Worm (Caenorhabditis elegans) whole organism, early embryonic: ENCODE measurements around the gene prmt-9.

ENCODE experiments used
- B0310.2 ChIP-seq: sonication (generic microtip); optimal IDR thresholded peaks from 2 replicates; lab custom pipeline; 2016; ENCODE audit warnings: mild to moderate bottlenecking, missing genetic modification characterization, missing compliant biosample characterization
- F13C5.2 ChIP-seq: sonication (generic microtip); optimal IDR thresholded peaks from 2 replicates; lab custom pipeline; 2017; ENCODE audit warnings: mild to moderate bottlenecking, missing genetic modification characterization, inconsistent platforms, missing compliant biosample characterization
- aly-1 ChIP-seq: sonication (generic microtip); optimal IDR thresholded peaks from 2 replicates; lab custom pipeline; 2016; ENCODE audit warnings: missing genetic modification characterization, missing compliant biosample characterization
- ama-1 ChIP-seq: fragments of 150-350 bp; optimal IDR thresholded peaks from 2 replicates; lab custom pipeline; 2014
- ceh-13 ChIP-seq: fragments of 200-800 bp; sonication (Bioruptor generic); optimal IDR thresholded peaks from 2 replicates; lab custom pipeline; 2018; ENCODE audit warnings: mild to moderate bottlenecking, missing genetic modification characterization, missing compliant biosample characterization
- ceh-36 ChIP-seq: sonication (generic microtip); optimal IDR thresholded peaks from 2 replicates; lab custom pipeline; 2016; ENCODE audit warnings: missing genetic modification characterization, inconsistent platforms, missing compliant biosample characterization
- ets-7 ChIP-seq: sonication (generic microtip); optimal IDR thresholded peaks from 2 replicates; lab custom pipeline; 2016; ENCODE audit warnings: missing genotype, missing genetic modification characterization, missing compliant biosample characterization
- flt-1 ChIP-seq: fragments of 200-800 bp; sonication (Bioruptor generic); IDR thresholded peaks from 2 replicates; pipeline ENCODE4 v1.3.6; 2022; ENCODE audit warnings: missing genetic modification characterization, missing compliant biosample characterization
- hmbx-1 ChIP-seq: sonication (generic microtip); optimal IDR thresholded peaks from 2 replicates; lab custom pipeline; 2016; ENCODE audit warnings: mild to moderate bottlenecking, missing genetic modification characterization, missing compliant biosample characterization
- hnd-1 ChIP-seq: sonication (generic microtip); optimal IDR thresholded peaks from 2 replicates; lab custom pipeline; 2016; ENCODE audit warnings: missing genetic modification characterization, missing compliant biosample characterization
- pes-1 ChIP-seq: fragments of 200-800 bp; sonication (Bioruptor generic); IDR thresholded peaks from 2 replicates; pipeline ENCODE4 v1.3.6; 2022; ENCODE audit warnings: missing genetic modification reagents, missing genetic modification characterization, missing compliant biosample characterization
- scrt-1 ChIP-seq: fragments of 200-800 bp; sonication (Bioruptor generic); IDR thresholded peaks from 2 replicates; pipeline ENCODE4 v1.3.6; 2022; ENCODE audit warnings: missing genetic modification characterization, missing compliant biosample characterization
- sea-1 ChIP-seq: fragments of 200-800 bp; sonication (Bioruptor generic); conservative IDR thresholded peaks from 2 replicates; pipeline ENCODE4 v1.3.6; 2022; ENCODE audit warnings: missing genetic modification characterization, missing compliant biosample characterization
- tbx-11 ChIP-seq: fragments of 200-800 bp; sonication (Bioruptor generic); IDR thresholded peaks from 2 replicates; pipeline ENCODE4 v1.3.6; 2022; ENCODE audit warnings: missing genetic modification characterization, missing compliant biosample characterization
- tbx-37 ChIP-seq: fragments of 200-800 bp; sonication (Bioruptor generic); conservative IDR thresholded peaks from 2 replicates; pipeline ENCODE4 v1.3.6; 2022; ENCODE audit warnings: missing genetic modification reagents, missing genetic modification characterization, missing compliant biosample characterization
- tra-4 ChIP-seq: sonication (generic microtip); optimal IDR thresholded peaks from 2 replicates; lab custom pipeline; 2017; ENCODE audit warnings: missing genetic modification characterization, missing compliant biosample characterization

The prmt-9 gene

DNA sequence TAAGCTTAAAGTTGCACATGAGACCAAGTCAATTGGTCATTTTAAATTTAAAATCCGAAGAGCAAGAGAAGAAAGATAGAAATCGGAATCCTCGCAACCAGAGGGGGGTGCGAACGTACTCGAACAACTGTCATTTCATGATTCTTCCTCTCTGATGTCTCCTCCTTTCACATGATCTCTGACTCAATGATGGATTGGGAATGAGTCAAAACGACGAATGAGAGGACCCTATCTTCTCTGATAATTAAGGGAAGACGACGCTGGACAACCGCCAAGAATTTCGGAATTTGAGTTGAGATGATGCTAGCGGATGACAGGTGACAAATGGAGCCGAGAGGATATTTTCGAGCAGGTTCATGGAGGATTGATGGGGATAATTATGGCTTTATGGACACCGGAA lies 46.8 kb downstream of the prmt-9 start:
- no peak for TF ChIP-seq ceh-13 (GFP tag; lab: Kevin White, UChicago)
- TF ChIP-seq F13C5.2 (tag; lab: Kevin White, UChicago), result no peak
- TF ChIP-seq B0310.2 (tag; lab: Kevin White, UChicago), result no peak
- TF ChIP-seq tra-4 (tag; lab: Kevin White, UChicago), result no peak
- TF ChIP-seq scrt-1 (GFP tag; lab: Robert Waterston, UW), result no peak
- TF ChIP-seq flt-1 (GFP tag; lab: Robert Waterston, UW), result no peak
- no peak for TF ChIP-seq tbx-37 (GFP tag; lab: Robert Waterston, UW)
- no peak for TF ChIP-seq ets-7 (tag; lab: Kevin White, UChicago)
- TF ChIP-seq tbx-11 (GFP tag; lab: Robert Waterston, UW), result no peak
- no peak for TF ChIP-seq pes-1
- no peak for TF ChIP-seq ceh-36 (tag; lab: Kevin White, UChicago)
- TF ChIP-seq hnd-1 (tag; lab: Kevin White, UChicago), result no peak

DNA sequence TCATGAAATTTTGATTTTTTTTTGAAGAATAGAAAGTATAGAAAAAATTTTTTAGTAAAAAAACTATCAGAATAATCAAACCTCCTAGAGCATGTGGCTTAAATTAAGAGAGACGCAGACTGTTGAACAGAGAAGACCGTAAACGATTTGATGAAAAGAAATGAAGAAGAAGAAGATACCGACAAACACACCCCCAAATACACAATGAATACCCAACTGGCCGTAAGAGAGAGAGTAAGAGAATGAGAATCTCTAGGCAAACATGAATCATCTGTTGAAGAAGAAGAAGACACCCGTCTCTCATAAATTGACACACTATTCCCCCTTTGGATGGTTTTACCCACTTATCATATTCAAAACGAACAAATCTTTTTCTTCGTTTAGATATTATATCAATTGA lies 50.4 kb downstream of the prmt-9 start:
- TF ChIP-seq aly-1 (tag; lab: Kevin White, UChicago), result no peak
- no peak for TF ChIP-seq ceh-36 (tag; lab: Kevin White, UChicago)

DNA sequence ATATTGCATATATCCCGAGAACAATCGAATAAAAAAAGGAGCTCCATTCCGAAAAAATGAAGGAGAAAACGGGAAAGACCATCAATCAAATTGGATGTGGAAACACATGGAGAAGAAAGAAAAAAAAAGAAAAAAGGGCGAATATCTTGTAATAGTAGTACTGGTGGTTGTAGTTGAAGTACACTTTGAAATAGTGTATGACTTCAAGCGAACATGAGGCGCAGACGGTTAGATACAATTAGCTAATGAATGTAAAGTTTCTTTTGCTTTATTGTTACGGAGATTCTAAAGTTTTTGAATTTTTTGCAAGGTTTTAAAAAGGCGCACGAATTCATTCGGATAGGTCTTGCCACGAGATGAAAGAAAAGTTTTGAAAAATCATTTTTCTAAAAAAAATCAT lies 51.7 kb downstream of the prmt-9 start:
- TF ChIP-seq scrt-1 (GFP tag; lab: Robert Waterston, UW) (no peak), ama-1 (lab: Kevin White, UChicago) (no peak), F13C5.2 (tag; lab: Kevin White, UChicago) (no peak), ceh-36 (tag; lab: Kevin White, UChicago) (no peak), flt-1 (GFP tag; lab: Robert Waterston, UW) (no peak), tra-4 (tag; lab: Kevin White, UChicago) (no peak), aly-1 (tag; lab: Kevin White, UChicago) (no peak), ceh-13 (GFP tag; lab: Kevin White, UChicago) (no peak), tbx-37 (GFP tag; lab: Robert Waterston, UW) (no peak), B0310.2 (tag; lab: Kevin White, UChicago) (no peak)

DNA sequence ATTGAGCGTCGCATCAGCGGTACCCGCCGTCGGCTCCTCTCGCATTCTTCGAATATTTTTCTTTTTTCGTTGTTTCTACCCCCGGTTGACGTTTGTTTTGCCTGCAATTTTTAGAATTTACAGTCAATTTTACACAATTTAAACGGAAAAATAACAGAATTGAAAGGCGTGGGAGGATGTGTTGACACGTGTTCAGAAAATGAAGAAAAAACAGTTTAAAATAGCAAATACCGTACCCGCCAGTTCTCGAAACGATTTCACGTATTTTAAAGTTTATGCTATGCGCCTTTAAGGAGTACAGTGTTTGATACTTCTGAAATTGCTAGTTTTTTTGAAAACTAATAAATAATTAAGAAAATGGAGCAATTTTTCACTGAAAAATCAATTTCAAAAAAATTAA lies 53.3 kb downstream of the prmt-9 start, which contains the start of gene ark-1:
Gene ark-1 (minus strand): TSS at position 101 of the 400 bp plus-strand sequence.
- TF ChIP-seq flt-1 (GFP tag; lab: Robert Waterston, UW) (no peak), scrt-1 (GFP tag; lab: Robert Waterston, UW) (no peak), hmbx-1 (tag; lab: Kevin White, UChicago) (no peak), tbx-11 (GFP tag; lab: Robert Waterston, UW) (no peak), tbx-37 (GFP tag; lab: Robert Waterston, UW) (no peak), tra-4 (tag; lab: Kevin White, UChicago) (no peak), ama-1 (lab: Kevin White, UChicago) (no peak), ceh-13 (GFP tag; lab: Kevin White, UChicago) (no peak), ets-7 (tag; lab: Kevin White, UChicago) (no peak), hnd-1 (tag; lab: Kevin White, UChicago) (no peak), F13C5.2 (tag; lab: Kevin White, UChicago) (no peak), sea-1 (no peak), aly-1 (tag; lab: Kevin White, UChicago) (no peak)
